Fruit fly (Drosophila melanogaster) whole organism, prepupa: Measurements from ENCODE around the gene Rbbp5.

Source experiments
- CG10669 ChIP-seq: fragments of 200-800 bp; sonication (Bioruptor generic); optimal IDR thresholded peaks from 3 replicates; lab custom pipeline; 2018; ENCODE audit warnings: missing biosample characterization, mild to moderate bottlenecking, missing genetic modification characterization, moderate library complexity
- CG11762 ChIP-seq: fragments of 200-800 bp; sonication (Bioruptor generic); optimal IDR thresholded peaks from 3 replicates; lab custom pipeline; 2016; ENCODE audit warnings: missing biosample characterization, missing genetic modification characterization; ENCODE audit not compliant: insufficient read depth
- CG16779 ChIP-seq: fragments of 200-800 bp; sonication (Bioruptor generic); optimal IDR thresholded peaks from 3 replicates; lab custom pipeline; 2017; ENCODE audit warnings: missing biosample characterization, mild to moderate bottlenecking, missing genetic modification characterization
- CG6163 ChIP-seq: fragments of 200-800 bp; sonication (Bioruptor generic); IDR thresholded peaks from 3 replicates; pipeline ENCODE4 v1.3.6; 2022; ENCODE audit warnings: missing biosample characterization, missing genetic modification characterization
- CG8319 ChIP-seq: fragments of 200-800 bp; sonication (Bioruptor generic); optimal IDR thresholded peaks from 3 replicates; lab custom pipeline; 2016; ENCODE audit warnings: missing biosample characterization, missing genetic modification characterization
- Eip78C ChIP-seq: fragments of 200-800 bp; sonication (Bioruptor generic); peaks from one replicate; lab custom pipeline; 2016; ENCODE audit warnings: missing biosample characterization, missing genetic modification characterization
- achi ChIP-seq: fragments of 200-800 bp; sonication (Bioruptor generic); optimal IDR thresholded peaks from 3 replicates; lab custom pipeline; 2016; ENCODE audit warnings: missing biosample characterization, missing genetic modification characterization
- dsx ChIP-seq: fragments of 200-800 bp; optimal IDR thresholded peaks from 3 replicates; lab custom pipeline; 2019; ENCODE audit warnings: missing biosample characterization, mild to moderate bottlenecking, missing genetic modification characterization, moderate library complexity; ENCODE audit not compliant: poor library complexity, severe bottlenecking
- topi ChIP-seq: fragments of 200-800 bp; sonication (Bioruptor generic); optimal IDR thresholded peaks from 3 replicates; lab custom pipeline; 2016; ENCODE audit warnings: missing biosample characterization, missing genetic modification characterization

DNA sequence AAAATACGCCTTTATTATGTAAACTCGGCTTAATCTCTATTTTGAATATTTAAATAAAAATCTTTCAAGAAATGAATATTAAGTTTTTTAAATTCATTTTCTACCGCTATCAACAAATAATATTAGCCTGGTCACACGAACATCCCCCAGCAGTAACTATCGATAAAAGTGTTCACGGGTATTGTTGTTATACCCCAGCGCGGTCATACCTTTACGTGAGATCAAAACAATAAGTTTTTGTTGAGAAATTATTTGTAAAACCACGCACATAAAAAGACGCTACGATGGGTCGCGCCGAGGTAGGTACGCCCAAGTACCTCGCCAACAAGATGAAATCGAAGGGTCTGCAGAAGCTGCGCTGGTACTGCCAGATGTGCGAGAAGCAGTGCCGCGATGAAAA, 8.9 kb upstream of the Rbbp5 start, which contains the start of gene kin17:
- TF ChIP-seq CG10669 (GFP tag; lab: Kevin White, UChicago): no peak
- TF ChIP-seq topi (GFP tag; lab: Kevin White, UChicago): no peak
- TF ChIP-seq CG6163 (GFP tag; lab: Robert Waterston, UW): no peak
- no peak for TF ChIP-seq dsx (GFP tag; lab: Kevin White, UChicago)
- no peak for TF ChIP-seq CG11762 (GFP tag; lab: Kevin White, UChicago)
- TF ChIP-seq achi (GFP tag; lab: Kevin White, UChicago): no peak
- no peak for TF ChIP-seq CG8319
- no peak for TF ChIP-seq Eip78C (GFP tag; lab: Kevin White, UChicago)
- TF ChIP-seq CG16779: no peak
